Worm (Caenorhabditis elegans): ENCODE results near the gene D1005.6.

The D1005.6 gene

ce11 chrX:1478569-1478968 lies 14.0 kb upstream of the D1005.6 start:
- TF ChIP-seq eor-1 (tag; optimal IDR thresholded peaks at IDR 0.05): no peak
- TF ChIP-seq nfya-1 (tag; optimal IDR thresholded peaks at IDR 0.05; ENCODE audit: insufficient read depth): peak; percentile 14
- peak; percentile 49 for TF ChIP-seq fkh-10 (GFP tag; optimal IDR thresholded peaks at IDR 0.05)

- TF ChIP-seq ceh-82 (tag; optimal IDR thresholded peaks at IDR 0.05): no peak
- no peak for TF ChIP-seq ceh-9 (tag; optimal IDR thresholded peaks at IDR 0.05)
- no peak for TF ChIP-seq nhr-237 (tag; optimal IDR thresholded peaks at IDR 0.05)
- TF ChIP-seq zag-1 (tag; optimal IDR thresholded peaks at IDR 0.05): no peak
- peak; percentile 26 for TF ChIP-seq egl-27 (tag; optimal IDR thresholded peaks at IDR 0.05)
- peak; percentile 74 for TF ChIP-seq jun-1 (tag; optimal IDR thresholded peaks at IDR 0.05)
- no peak for TF ChIP-seq ceh-16 (tag; optimal IDR thresholded peaks at IDR 0.05)
- TF ChIP-seq elt-3 (tag; optimal IDR thresholded peaks at IDR 0.05): peak; percentile 80 to 97 (median 91)
- TF ChIP-seq fos-1 (tag; optimal IDR thresholded peaks at IDR 0.05): no peak
- no peak for TF ChIP-seq fkh-2 (tag; optimal IDR thresholded peaks at IDR 0.05)
- TF ChIP-seq pha-4 (tag; optimal IDR thresholded peaks at IDR 0.05): no peak
- peak; percentile 7 for TF ChIP-seq ceh-28 (tag; optimal IDR thresholded peaks at IDR 0.05)
- no peak for TF ChIP-seq unc-39 (tag; optimal IDR thresholded peaks at IDR 0.05)
- TF ChIP-seq egl-5 (tag; optimal IDR thresholded peaks at IDR 0.05): no peak
- TF ChIP-seq sea-2 (GFP tag; optimal IDR thresholded peaks at IDR 0.05): no peak
- TF ChIP-seq nhr-11 (tag; optimal IDR thresholded peaks at IDR 0.05): no peak
- no peak for TF ChIP-seq ztf-4 (tag; optimal IDR thresholded peaks at IDR 0.05)
- TF ChIP-seq nhr-28 (tag; optimal IDR thresholded peaks at IDR 0.05): no peak
- no peak for TF ChIP-seq mml-1 (tag; optimal IDR thresholded peaks at IDR 0.05)
- no peak for TF ChIP-seq nhr-67 (tag; optimal IDR thresholded peaks at IDR 0.05)
- TF ChIP-seq pqm-1 (tag; optimal IDR thresholded peaks at IDR 0.05): peak; percentile 92
- no peak for TF ChIP-seq hmg-11 (tag; optimal IDR thresholded peaks at IDR 0.05)
- TF ChIP-seq R02D3.7 (tag; optimal IDR thresholded peaks at IDR 0.05): peak; percentile 31
- TF ChIP-seq nfya-1 (tag; optimal IDR thresholded peaks at IDR 0.05; ENCODE audit: insufficient read depth): peak; percentile 10
- no peak for TF ChIP-seq skn-1 (tag; optimal IDR thresholded peaks at IDR 0.05)
- no peak for TF ChIP-seq ztf-11 (tag; optimal IDR thresholded peaks at IDR 0.05)
- TF ChIP-seq nhr-12 (tag; optimal IDR thresholded peaks at IDR 0.05): no peak
- no peak for TF ChIP-seq daf-12 (tag; optimal IDR thresholded peaks at IDR 0.05)
- no peak for TF ChIP-seq lin-39 (tag; optimal IDR thresholded peaks at IDR 0.05)
- no peak for TF ChIP-seq ZK546.5 (tag; optimal IDR thresholded peaks at IDR 0.05)
- TF ChIP-seq lin-15B (tag; optimal IDR thresholded peaks at IDR 0.05): no peak
- no peak for TF ChIP-seq snpc-4 (tag; optimal IDR thresholded peaks at IDR 0.05)
- TF ChIP-seq unc-62 (GFP tag; optimal IDR thresholded peaks at IDR 0.05): no peak
- peak; percentile 96 for TF ChIP-seq elt-2 (tag; optimal IDR thresholded peaks at IDR 0.05)
- peak; percentile 7 for TF ChIP-seq mdl-1 (tag; optimal IDR thresholded peaks at IDR 0.05)
- TF ChIP-seq lsy-12 (tag; optimal IDR thresholded peaks at IDR 0.05): no peak
- no peak for TF ChIP-seq ama-1 (optimal IDR thresholded peaks at IDR 0.05)
- TF ChIP-seq nhr-23 (tag; optimal IDR thresholded peaks at IDR 0.05): peak; percentile 58
- TF ChIP-seq nhr-77 (tag; optimal IDR thresholded peaks at IDR 0.05): no peak
- TF ChIP-seq eor-1 (tag; optimal IDR thresholded peaks at IDR 0.05): no peak
- TF ChIP-seq nhr-76 (tag; optimal IDR thresholded peaks at IDR 0.05): no peak
- TF ChIP-seq nhr-43 (tag; optimal IDR thresholded peaks at IDR 0.05; ENCODE audit: poor library complexity, severe bottlenecking): peak; percentile 65
- TF ChIP-seq tbx-2 (tag; optimal IDR thresholded peaks at IDR 0.05): no peak
- TF ChIP-seq elt-1 (tag; optimal IDR thresholded peaks at IDR 0.05): no peak
- TF ChIP-seq aly-2 (tag; optimal IDR thresholded peaks at IDR 0.05): no peak
- no peak for TF ChIP-seq nhr-25 (tag; optimal IDR thresholded peaks at IDR 0.05)
- no peak for TF ChIP-seq fkh-10 (GFP tag; optimal IDR thresholded peaks at IDR 0.05)
Observed at ce11 chrX:1477932-1478331, 13.3 kb upstream of the D1005.6 start.
